Worm (Caenorhabditis elegans) whole organism, L4/young adult: ENCODE measurements around the gene M7.12.

Experiments used
- dao-5 ChIP-seq: sonication (generic microtip); optimal IDR thresholded peaks from 2 replicates; lab custom pipeline; 2016; ENCODE audit warnings: missing genotype, missing genetic modification characterization, moderate library complexity, missing compliant biosample characterization
- him-1 ChIP-seq: sonication (generic microtip); optimal IDR thresholded peaks from 2 replicates; lab custom pipeline; 2016; ENCODE audit warnings: missing genotype, missing genetic modification reagents, missing genetic modification characterization, missing compliant biosample characterization

- no peak for TF ChIP-seq him-1
- TF ChIP-seq dao-5 (tag; lab: Kevin White, UChicago): no peak
These were observed 14.1 kb upstream of the M7.12 start for ce11 chrIV:11111898-11112297.
